Worm (Caenorhabditis elegans) whole organism, young adult: ENCODE measurements around the gene F20B10.3.

Experiments
- Y53G8AR.9 ChIP-seq: fragments of 200-800 bp; sonication (Bioruptor generic); conservative IDR thresholded peaks from 2 replicates; pipeline ENCODE4 v1.3.6; 2022; ENCODE audit warnings: missing genetic modification reagents, missing genetic modification characterization, missing compliant biosample characterization
- ama-1 ChIP-seq, 3 experiments: fragments of 150-350 bp in 1 of 3; sonication (generic microtip) in 2 of 3; optimal IDR thresholded peaks; 2 replicates each; lab custom pipeline; 2014 to 2018; ENCODE audit warnings: missing biosample characterization in 2 of 3, missing genetic modification characterization in 2 of 3, missing genetic modification reagents in 2 of 3
- athp-1 ChIP-seq: sonication (generic microtip); optimal IDR thresholded peaks from 2 replicates; lab custom pipeline; 2017; ENCODE audit warnings: mild to moderate bottlenecking, missing genetic modification characterization, missing compliant biosample characterization
- efl-1 ChIP-seq: fragments of 150-350 bp; optimal IDR thresholded peaks from 2 replicates; lab custom pipeline; 2014; ENCODE audit warnings: missing biosample characterization, missing genetic modification reagents, missing genetic modification characterization
- hmg-20 ChIP-seq: fragments of 200-800 bp; sonication (Bioruptor generic); IDR thresholded peaks from 2 replicates; pipeline ENCODE4 v1.3.6; 2022; ENCODE audit warnings: missing genetic modification reagents, missing genetic modification characterization, missing compliant biosample characterization
- nfyb-1 ChIP-seq: fragments of 200-800 bp; sonication (Bioruptor generic); IDR thresholded peaks from 2 replicates; pipeline ENCODE4 v1.3.6; 2022; ENCODE audit warnings: missing genetic modification reagents, missing genetic modification characterization, missing compliant biosample characterization
- unc-62 ChIP-seq: fragments of 150-350 bp; optimal IDR thresholded peaks from 2 replicates; lab custom pipeline; 2014; ENCODE audit warnings: missing biosample characterization, missing genetic modification reagents, missing genetic modification characterization

DNA sequence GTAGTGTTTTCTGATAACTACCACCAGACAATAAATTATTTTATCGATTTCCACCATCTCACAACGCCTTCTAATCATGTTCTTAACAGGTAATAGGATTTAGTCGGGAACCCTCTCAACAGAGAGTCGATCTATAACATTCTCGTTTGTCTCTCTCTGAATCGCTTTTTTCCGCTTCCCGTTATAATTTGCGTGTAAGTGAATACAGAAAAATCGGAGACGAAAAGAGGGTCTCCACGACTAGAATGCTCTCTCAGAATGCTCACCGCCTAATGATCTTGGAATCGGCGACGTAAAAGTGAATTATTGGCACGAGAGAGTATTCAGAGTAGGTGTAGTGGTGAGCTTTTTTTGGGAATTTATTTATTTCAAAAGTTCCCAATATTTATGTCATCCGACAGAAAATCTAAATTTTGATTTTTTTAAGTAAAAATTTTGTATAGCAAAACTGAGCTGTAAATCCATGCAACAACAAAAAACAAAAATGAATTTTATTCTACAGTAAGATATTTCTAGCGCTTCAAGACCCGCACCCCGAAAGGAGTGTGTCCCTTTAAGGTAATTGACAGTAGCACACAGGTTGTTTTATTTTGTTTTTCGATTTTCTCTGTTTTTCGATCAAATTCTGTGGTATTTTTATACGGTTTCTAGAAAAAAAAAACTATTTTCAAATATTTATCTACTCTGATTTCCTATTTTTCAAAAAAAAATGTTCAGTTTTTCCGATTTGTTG is 41.1 kb upstream of the F20B10.3 start:
- TF ChIP-seq athp-1 (tag; lab: Kevin White, UChicago) (no peak), unc-62 (GFP tag; lab: Kevin White, UChicago) (no peak), hmg-20 (GFP tag; lab: Robert Waterston, UW) (no peak), Y53G8AR.9 (GFP tag; lab: Robert Waterston, UW) (no peak), efl-1 (GFP tag; lab: Kevin White, UChicago) (no peak), ama-1 (optimal IDR thresholded peaks at IDR 0.05; lab: Kevin White, UChicago) (no peak), ama-1 (GFP tag; optimal IDR thresholded peaks at IDR 0.05; lab: Kevin White, UChicago) (no peak), nfyb-1 (GFP tag; lab: Robert Waterston, UW) (no peak)
